Fruit fly (Drosophila melanogaster) whole organism, wandering third instar larva: ENCODE measurements around the gene PH4alphaNE1.

ENCODE experiments used
- Abd-B ChIP-seq: fragments of >200 bp; optimal IDR thresholded peaks from 2 replicates; lab custom pipeline; 2017; ENCODE audit warnings: missing biosample characterization, missing genetic modification characterization
- CG32264 ChIP-seq: fragments of 200-800 bp; sonication (Bioruptor generic); optimal IDR thresholded peaks from 2 replicates; lab custom pipeline; 2016; ENCODE audit warnings: missing biosample characterization, missing genetic modification characterization
- CG9705 ChIP-seq: fragments of 200-800 bp; sonication (Bioruptor generic); optimal IDR thresholded peaks from 2 replicates; lab custom pipeline; 2018; ENCODE audit warnings: missing biosample characterization, mild to moderate bottlenecking, missing genetic modification characterization
- CrebA ChIP-seq: fragments of 200-800 bp; sonication (Bioruptor generic); optimal IDR thresholded peaks from 2 replicates; lab custom pipeline; 2016; ENCODE audit warnings: missing biosample characterization, mild to moderate bottlenecking, missing genetic modification characterization, borderline replicate concordance
- Dfd ChIP-seq: fragments of >200 bp; optimal IDR thresholded peaks from 2 replicates; lab custom pipeline; 2017; ENCODE audit warnings: missing biosample characterization, missing genetic modification characterization
- Dif ChIP-seq: fragments of 200-275, 200-300 bp; sonication (Bioruptor generic); optimal IDR thresholded peaks from 2 replicates; lab custom pipeline; 2018; ENCODE audit warnings: missing biosample characterization, missing genetic modification characterization; ENCODE audit not compliant: partially characterized antibody
- GATAd ChIP-seq: sonication (Bioruptor generic); optimal IDR thresholded peaks from 2 replicates; lab custom pipeline; 2016; ENCODE audit warnings: missing biosample characterization, missing genetic modification characterization
- HLH106 ChIP-seq: fragments of 200-800 bp; optimal IDR thresholded peaks from 3 replicates; lab custom pipeline; 2019; ENCODE audit warnings: missing biosample characterization, mild to moderate bottlenecking, missing genetic modification characterization, moderate library complexity
- Hnf4 ChIP-seq: fragments of 200-800 bp; sonication (Bioruptor generic); optimal IDR thresholded peaks from 2 replicates; lab custom pipeline; 2016; ENCODE audit warnings: missing biosample characterization, mild to moderate bottlenecking, missing genetic modification characterization
- Hr78 ChIP-seq: fragments of >200 bp; optimal IDR thresholded peaks from 2 replicates; lab custom pipeline; 2017; ENCODE audit warnings: missing biosample characterization, missing genetic modification characterization
- Hr83 ChIP-seq: fragments of 200-300 bp; sonication (Bioruptor generic); optimal IDR thresholded peaks from 2 replicates; lab custom pipeline; 2016; ENCODE audit warnings: missing biosample characterization, mild to moderate bottlenecking, missing genetic modification characterization, moderate library complexity; ENCODE audit not compliant: poor library complexity, severe bottlenecking
- Jra ChIP-seq: sonication (Bioruptor generic); optimal IDR thresholded peaks from 2 replicates; lab custom pipeline; 2016; ENCODE audit warnings: missing biosample characterization, missing genetic modification characterization
- Mio ChIP-seq: sonication (Bioruptor generic); optimal IDR thresholded peaks from 2 replicates; lab custom pipeline; 2016; ENCODE audit warnings: missing biosample characterization, missing genetic modification characterization
- Myc ChIP-seq: fragments of >200 bp; optimal IDR thresholded peaks from 2 replicates; lab custom pipeline; 2017
- N ChIP-seq: fragments of >200 bp; optimal IDR thresholded peaks from 2 replicates; lab custom pipeline; 2018; ENCODE audit warnings: missing biosample characterization, missing external identifiers, missing genetic modification characterization
- OdsH ChIP-seq: fragments of 200-800 bp; sonication (Bioruptor generic); optimal IDR thresholded peaks from 2 replicates; lab custom pipeline; 2016; ENCODE audit warnings: missing biosample characterization, mild to moderate bottlenecking, missing genetic modification characterization
- Rel ChIP-seq, 2 experiments: fragments of 200-800 bp; sonication (Bioruptor generic) in 1 of 2; optimal IDR thresholded peaks; 2 replicates in 1 of 2; 3 replicates in 1 of 2; lab custom pipeline; 2016 to 2019; ENCODE audit warnings: mild to moderate bottlenecking in 2 of 2, missing biosample characterization in 2 of 2, missing genetic modification characterization in 2 of 2, moderate library complexity in 1 of 2
- Sp1 ChIP-seq: fragments of 200-800 bp; sonication (Bioruptor generic); optimal IDR thresholded peaks from 3 replicates; lab custom pipeline; 2019; ENCODE audit warnings: missing biosample characterization, mild to moderate bottlenecking, missing genetic modification characterization, moderate library complexity
- Vsx2 ChIP-seq: fragments of 200-300, 225-300 bp; sonication (Bioruptor generic); optimal IDR thresholded peaks from 2 replicates; lab custom pipeline; 2018; ENCODE audit warnings: missing biosample characterization, missing genetic modification characterization; ENCODE audit not compliant: partially characterized antibody
- br ChIP-seq: fragments of 200-800 bp; sonication (Bioruptor generic); optimal IDR thresholded peaks from 2 replicates; lab custom pipeline; 2016; ENCODE audit warnings: missing biosample characterization, missing genetic modification characterization
- brk ChIP-seq: fragments of 200-800 bp; sonication (Bioruptor generic); optimal IDR thresholded peaks from 2 replicates; lab custom pipeline; 2016; ENCODE audit warnings: missing biosample characterization, mild to moderate bottlenecking, missing genetic modification characterization
- dl ChIP-seq, 2 experiments: fragments of 175-275, 200-275 bp in 1 of 2; fragments of 200-275 bp in 1 of 2; sonication (Bioruptor generic); optimal IDR thresholded peaks; lab custom pipeline; 2018; ENCODE audit warnings: mild to moderate bottlenecking in 2 of 2, missing biosample characterization in 2 of 2, missing genetic modification characterization in 2 of 2, moderate library complexity in 2 of 2; ENCODE audit not compliant: partially characterized antibody in 2 of 2, insufficient read depth in 1 of 2
- dmrt93B ChIP-seq: fragments of 200-800 bp; sonication (Bioruptor generic); optimal IDR thresholded peaks from 2 replicates; lab custom pipeline; 2018; ENCODE audit warnings: missing biosample characterization, mild to moderate bottlenecking, missing genetic modification characterization
- dsf ChIP-seq: sonication (Bioruptor generic); optimal IDR thresholded peaks from 2 replicates; lab custom pipeline; 2016; ENCODE audit warnings: missing biosample characterization, missing genetic modification characterization, borderline replicate concordance
- ey ChIP-seq: fragments of 200-800 bp; sonication (Bioruptor generic); optimal IDR thresholded peaks from 2 replicates; lab custom pipeline; 2016; ENCODE audit warnings: missing biosample characterization, missing genetic modification characterization
- foxo ChIP-seq, 2 experiments: fragments of 200-800 bp; sonication (Bioruptor generic); optimal IDR thresholded peaks; 2 replicates in 1 of 2; 3 replicates in 1 of 2; lab custom pipeline; 2016 to 2017; ENCODE audit warnings: missing biosample characterization in 2 of 2, missing genetic modification characterization in 2 of 2
- fru ChIP-seq: fragments of 200-800 bp; sonication (Bioruptor generic); optimal IDR thresholded peaks from 3 replicates; lab custom pipeline; 2016; ENCODE audit warnings: missing biosample characterization, mild to moderate bottlenecking, missing genetic modification characterization
- h ChIP-seq: fragments of 200-800 bp; sonication (Bioruptor generic); optimal IDR thresholded peaks from 3 replicates; lab custom pipeline; 2016; ENCODE audit warnings: missing biosample characterization, mild to moderate bottlenecking, missing genetic modification characterization
- jim ChIP-seq: fragments of 175-275, 200-325 bp; sonication (Bioruptor generic); optimal IDR thresholded peaks from 2 replicates; lab custom pipeline; 2016; ENCODE audit warnings: missing biosample characterization, mild to moderate bottlenecking, missing genetic modification characterization
- lola ChIP-seq: fragments of >200 bp; optimal IDR thresholded peaks from 2 replicates; lab custom pipeline; 2017; ENCODE audit warnings: missing biosample characterization, missing genetic modification characterization
- pan ChIP-seq: fragments of >200 bp; optimal IDR thresholded peaks from 2 replicates; lab custom pipeline; 2017
- psq ChIP-seq: fragments of 200-800 bp; sonication (Bioruptor generic); optimal IDR thresholded peaks from 3 replicates; lab custom pipeline; 2017; ENCODE audit warnings: missing biosample characterization, mild to moderate bottlenecking, missing genetic modification characterization, moderate library complexity
- rgr ChIP-seq: fragments of 200-800 bp; sonication (Bioruptor generic); optimal IDR thresholded peaks from 3 replicates; lab custom pipeline; 2016; ENCODE audit warnings: missing biosample characterization, mild to moderate bottlenecking, missing genetic modification characterization
- sage ChIP-seq: fragments of 200-800 bp; sonication (Bioruptor generic); optimal IDR thresholded peaks from 2 replicates; lab custom pipeline; 2016; ENCODE audit warnings: missing biosample characterization, mild to moderate bottlenecking, missing genetic modification characterization
- sv ChIP-seq: fragments of 200-800 bp; sonication (Bioruptor generic); optimal IDR thresholded peaks from 3 replicates; lab custom pipeline; 2016; ENCODE audit warnings: missing biosample characterization, missing genetic modification characterization
- tai ChIP-seq: sonication (Bioruptor generic); optimal IDR thresholded peaks from 2 replicates; lab custom pipeline; 2016; ENCODE audit warnings: missing biosample characterization, missing genetic modification characterization
- usp ChIP-seq: fragments of >200 bp; optimal IDR thresholded peaks from 2 replicates; lab custom pipeline; 2017; ENCODE audit warnings: missing biosample characterization, missing genetic modification characterization
- woc ChIP-seq: sonication (Bioruptor generic); optimal IDR thresholded peaks from 2 replicates; lab custom pipeline; 2016; ENCODE audit warnings: missing biosample characterization, mild to moderate bottlenecking, missing genetic modification characterization

PH4alphaNE1 gene

DNA sequence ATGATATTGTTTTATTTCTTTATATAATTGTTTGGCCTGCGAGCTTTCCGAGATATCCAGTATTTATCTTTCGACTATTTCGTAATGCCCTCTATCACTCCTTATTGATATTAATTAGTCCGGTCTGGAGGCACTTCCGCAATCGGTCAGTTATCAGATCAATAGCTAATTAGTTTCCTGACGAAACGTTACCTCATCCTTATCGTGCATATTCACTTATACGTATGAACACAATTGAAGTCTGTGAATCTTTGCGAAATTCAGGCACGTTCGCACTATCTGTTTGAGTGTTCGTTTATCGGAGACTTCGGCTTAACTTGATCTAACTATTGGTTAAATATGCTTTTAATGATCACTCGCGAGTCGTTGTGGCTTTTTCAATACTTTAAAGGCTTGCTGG is 46.9 kb downstream of the PH4alphaNE1 start:
- TF ChIP-seq Vsx2 (GFP tag; lab: Kevin White, UChicago) (no peak), h (GFP tag; lab: Kevin White, UChicago) (no peak), Abd-B (GFP tag; lab: Kevin White, UChicago) (no peak), foxo (GFP tag; optimal IDR thresholded peaks at IDR 0.05; lab: Kevin White, UChicago) (no peak), Hnf4 (GFP tag; lab: Kevin White, UChicago) (no peak), woc (GFP tag; lab: Kevin White, UChicago) (no peak), Rel (GFP tag; optimal IDR thresholded peaks at IDR 0.05; lab: Kevin White, UChicago) (no peak), Rel (tag; optimal IDR thresholded peaks at IDR 0.05; lab: Kevin White, UChicago) (no peak), sage (GFP tag; lab: Kevin White, UChicago) (no peak), lola (no peak), HLH106 (tag; lab: Kevin White, UChicago) (no peak)
- TF ChIP-seq, all 38 proteins: peak for 0

- TF ChIP-seq Rel (GFP tag; optimal IDR thresholded peaks at IDR 0.05; lab: Kevin White, UChicago) = no peak
- TF ChIP-seq Rel (tag; optimal IDR thresholded peaks at IDR 0.05; lab: Kevin White, UChicago) = peak; percentile 97
- no peak for TF ChIP-seq dsf (GFP tag; lab: Kevin White, UChicago)
- TF ChIP-seq CG9705 (GFP tag; lab: Kevin White, UChicago) = no peak
- no peak for TF ChIP-seq Abd-B (GFP tag; lab: Kevin White, UChicago)
- no peak for TF ChIP-seq CrebA
- TF ChIP-seq Hr78 = no peak
- no peak for TF ChIP-seq Dif
These were observed 49.3 kb downstream of the PH4alphaNE1 start for dm6 chr3R:30450690-30451343.

dm6 chr3R:30450224-30450623 is 49.9 kb downstream of the PH4alphaNE1 start:
- TF ChIP-seq Abd-B (GFP tag; lab: Kevin White, UChicago) (no peak), HLH106 (tag; lab: Kevin White, UChicago) (peak; percentile 40), dmrt93B (GFP tag; lab: Kevin White, UChicago) (peak; percentile 50), Dfd (GFP tag; lab: Kevin White, UChicago) (no peak), sv (GFP tag; lab: Kevin White, UChicago) (peak; percentile 63), OdsH (GFP tag; lab: Kevin White, UChicago) (peak; percentile 88), Dif (peak; percentile 98), sage (GFP tag; lab: Kevin White, UChicago) (peak; percentile 93), Mio (GFP tag; lab: Kevin White, UChicago) (peak; percentile 73), CG9705 (GFP tag; lab: Kevin White, UChicago) (peak; percentile 29), lola (no peak), Hr78 (no peak), GATAd (GFP tag; lab: Kevin White, UChicago) (peak; percentile 98), N (no peak), Myc (lab: Kevin White, UChicago) (no peak), br (GFP tag; lab: Kevin White, UChicago) (peak; percentile 83), woc (GFP tag; lab: Kevin White, UChicago) (no peak), CG32264 (no peak), Jra (peak; percentile 99), dl (GFP tag; optimal IDR thresholded peaks at IDR 0.05; lab: Kevin White, UChicago; ENCODE audit: insufficient read depth in 1 of 2, partially characterized antibody in 2 of 2) (peak; percentile 95 to 97), Vsx2 (GFP tag; lab: Kevin White, UChicago) (peak; percentile 98), ey (peak; percentile 47), Hr83 (GFP tag; lab: Kevin White, UChicago) (peak; percentile 100), rgr (GFP tag; lab: Kevin White, UChicago) (peak; percentile 95), pan (lab: Kevin White, UChicago) (no peak), usp (GFP tag; lab: Kevin White, UChicago) (no peak), tai (GFP tag; lab: Kevin White, UChicago) (peak; percentile 98), Hnf4 (GFP tag; lab: Kevin White, UChicago) (peak; percentile 98), Rel (GFP tag; optimal IDR thresholded peaks at IDR 0.05; lab: Kevin White, UChicago) (peak; percentile 53), Rel (tag; optimal IDR thresholded peaks at IDR 0.05; lab: Kevin White, UChicago) (peak; percentile 19), h (GFP tag; lab: Kevin White, UChicago) (peak; percentile 95), fru (GFP tag; lab: Kevin White, UChicago) (peak; percentile 84), dsf (GFP tag; lab: Kevin White, UChicago) (peak; percentile 95), foxo (GFP tag; optimal IDR thresholded peaks at IDR 0.05; lab: Kevin White, UChicago) (peak in 1 of 2 experiments; percentile 31), CrebA (peak; percentile 90), psq (GFP tag; lab: Kevin White, UChicago) (peak; percentile 80), Sp1 (GFP tag; lab: Kevin White, UChicago) (peak; percentile 66), jim (GFP tag; lab: Kevin White, UChicago) (peak; percentile 99), brk (GFP tag; lab: Kevin White, UChicago) (peak; percentile 96)
- TF ChIP-seq, all 38 proteins: peak for 28
